Fruit fly (Drosophila melanogaster) whole organism, embryonic: ENCODE results near the gene brat.

Source experiments
- Abd-B ChIP-seq: fragments of 200-800 bp; sonication (Bioruptor generic); optimal IDR thresholded peaks from 2 replicates; lab custom pipeline; 2018; ENCODE audit warnings: missing biosample characterization, mild to moderate bottlenecking, missing genetic modification characterization, moderate library complexity
- CG43689 ChIP-seq: fragments of 200-800 bp; sonication (Bioruptor generic); IDR thresholded peaks from 2 replicates; pipeline ENCODE4 v1.3.6; 2022; ENCODE audit warnings: missing biosample characterization, missing genetic modification characterization
- CG6854 ChIP-seq: fragments of 200-800 bp; sonication (Bioruptor generic); optimal IDR thresholded peaks from 3 replicates; lab custom pipeline; 2017; ENCODE audit warnings: missing biosample characterization, mild to moderate bottlenecking, missing genetic modification characterization
- HHEX ChIP-seq: fragments of 200-800 bp; sonication (Bioruptor generic); optimal IDR thresholded peaks from 3 replicates; lab custom pipeline; 2017; ENCODE audit warnings: missing biosample characterization, mild to moderate bottlenecking, missing genetic modification characterization, missing genetic modification reagents
- HLH4C ChIP-seq: fragments of 200-800 bp; sonication (Bioruptor generic); IDR thresholded peaks from 3 replicates; pipeline ENCODE4 v1.3.6; 2022; ENCODE audit warnings: missing biosample characterization, missing genetic modification characterization; ENCODE audit not compliant: partially characterized antibody
- Hey ChIP-seq: fragments of 200-800 bp; sonication (Bioruptor generic); optimal IDR thresholded peaks from 3 replicates; lab custom pipeline; 2018; ENCODE audit warnings: missing biosample characterization, mild to moderate bottlenecking, missing genetic modification characterization
- Sry-β ChIP-seq: fragments of 200-800 bp; sonication (Bioruptor generic); optimal IDR thresholded peaks from 2 replicates; lab custom pipeline; 2018; ENCODE audit warnings: missing biosample characterization, mild to moderate bottlenecking, missing genetic modification characterization, moderate library complexity
- Sry-δ ChIP-seq: fragments of 200-800 bp; sonication (Bioruptor generic); optimal IDR thresholded peaks from 2 replicates; lab custom pipeline; 2016; ENCODE audit warnings: missing biosample characterization, missing genetic modification characterization
- Usf ChIP-seq: fragments of 200-800 bp; sonication (Bioruptor generic); optimal IDR thresholded peaks from 2 replicates; lab custom pipeline; 2017; ENCODE audit warnings: missing genotype, missing biosample characterization, missing genetic modification characterization
- fu2 ChIP-seq: fragments of 200-800 bp; sonication (Bioruptor generic); optimal IDR thresholded peaks from 2 replicates; lab custom pipeline; 2016; ENCODE audit warnings: missing biosample characterization, missing genetic modification characterization
- onecut ChIP-seq: fragments of 200-800 bp; sonication (Bioruptor generic); IDR thresholded peaks from 2 replicates; pipeline ENCODE4 v1.3.6; 2022; ENCODE audit warnings: missing biosample characterization, missing genetic modification characterization
- psq ChIP-seq: fragments of 200-800 bp; sonication (Bioruptor generic); optimal IDR thresholded peaks from 2 replicates; lab custom pipeline; 2017; ENCODE audit warnings: missing biosample characterization, missing genetic modification characterization

DNA sequence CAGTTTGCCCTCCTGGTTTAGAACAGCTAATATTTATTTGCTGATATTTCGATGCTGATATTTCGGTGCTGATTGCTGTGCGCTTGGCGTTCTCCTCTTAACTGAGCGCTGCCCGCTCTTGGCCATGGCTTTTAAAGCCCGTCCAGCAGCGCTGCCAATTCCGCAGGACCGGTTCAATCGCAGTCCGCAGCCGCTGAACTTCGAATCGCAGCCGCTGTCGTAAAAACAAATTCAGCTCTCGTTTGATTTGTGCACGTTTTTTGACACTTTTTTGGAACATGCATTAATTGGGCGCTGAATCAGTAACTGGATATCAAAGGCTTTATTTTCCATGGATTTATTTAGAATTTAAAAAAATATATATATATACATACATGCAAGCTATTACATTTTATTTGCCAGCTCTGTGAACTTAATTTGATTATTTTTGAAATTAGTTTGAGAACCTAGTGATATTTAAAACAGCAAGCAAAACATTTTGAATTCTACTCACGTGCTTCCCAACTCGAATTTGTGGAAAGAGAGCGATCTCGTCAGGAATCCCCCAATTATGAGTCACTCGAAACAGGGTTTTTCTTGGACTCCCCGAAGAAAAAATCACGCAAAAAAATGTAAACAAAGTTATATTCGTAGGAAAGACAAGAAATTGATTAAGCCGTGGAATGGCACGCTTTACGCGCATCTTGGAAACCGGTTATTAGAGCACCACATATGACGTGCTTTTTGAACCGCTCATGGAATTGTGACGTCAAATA lies 13.2 kb upstream of the brat start, which contains the start of gene Ddc:
- TF ChIP-seq Sry-δ (GFP tag; lab: Kevin White, UChicago) (no peak), Abd-B (peak; percentile 13), onecut (no peak), fu2 (GFP tag; lab: Kevin White, UChicago) (no peak), HLH4C (no peak), Hey (tag; lab: Kevin White, UChicago) (no peak), Usf (no peak), HHEX (GFP tag; lab: Kevin White, UChicago) (no peak), CG43689 (GFP tag; lab: Robert Waterston, UW) (no peak), CG6854 (GFP tag; lab: Kevin White, UChicago) (no peak), psq (GFP tag; lab: Kevin White, UChicago) (no peak), Sry-β (GFP tag; lab: Kevin White, UChicago) (no peak)
